Worm (Caenorhabditis elegans) whole organism, dauer: Measurements from ENCODE around the gene cup-4.

Source experiments
- unc-62 ChIP-seq: sonication (generic microtip); optimal IDR thresholded peaks from 2 replicates; lab custom pipeline; 2017; ENCODE audit warnings: missing biosample characterization, missing genetic modification reagents, missing genetic modification characterization

Gene cup-4

ce11 chrIII:7892333-7892732 is 26.0 kb downstream of the cup-4 start:
- TF ChIP-seq unc-62 (GFP tag; lab: Kevin White, UChicago), result no peak

DNA sequence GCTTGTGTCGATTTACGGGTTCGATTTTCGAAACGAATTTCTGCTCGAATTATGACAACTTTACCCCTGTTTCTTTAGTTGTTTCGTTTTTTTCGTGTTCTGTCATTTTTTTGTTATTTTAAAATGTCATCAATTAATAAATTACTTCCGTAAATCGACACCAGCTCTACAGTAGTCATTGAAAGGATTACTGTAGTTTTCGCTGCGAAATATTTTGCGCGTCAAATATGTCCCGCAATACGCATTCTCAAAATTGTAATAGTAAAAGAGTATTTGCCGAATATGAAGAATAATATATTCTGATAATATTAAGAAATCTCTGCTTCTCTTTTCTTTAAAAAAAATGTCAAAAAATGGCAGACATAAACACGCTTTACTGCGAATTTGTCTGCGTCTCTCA is 26.9 kb downstream of the cup-4 start:
- TF ChIP-seq unc-62 (GFP tag; lab: Kevin White, UChicago), result no peak

DNA sequence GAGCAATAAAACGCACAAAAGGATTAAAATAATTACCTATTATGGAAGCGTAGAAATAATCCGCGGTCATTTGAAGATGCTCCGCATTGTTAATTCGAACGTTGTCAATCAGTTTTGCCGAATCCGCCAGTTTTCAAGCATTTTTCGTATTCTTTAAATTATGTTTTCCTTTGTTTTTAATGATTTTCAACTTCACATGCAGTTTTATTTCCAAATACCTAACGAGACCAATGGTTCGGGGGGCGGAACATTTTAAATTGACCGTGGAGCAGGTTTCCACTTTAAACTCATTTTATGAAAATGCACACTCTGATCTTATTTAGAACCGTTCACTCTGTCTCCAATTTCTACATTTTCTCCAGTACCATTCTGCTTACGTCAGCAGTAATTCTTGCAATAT is 28.4 kb downstream of the cup-4 start, which contains the start of gene ZK688.4:
ZK688.4 (plus strand) TSS at position 301 of the 400 bp plus-strand sequence.
- no peak for TF ChIP-seq unc-62 (GFP tag; lab: Kevin White, UChicago)

- no peak for TF ChIP-seq unc-62 (GFP tag; lab: Kevin White, UChicago)
Observed at ce11 chrIII:7896925-7897324, 30.6 kb downstream of the cup-4 start, which contains the start of gene ZK688.10. ZK688.10 (minus strand) TSS chrIII:7897025.

ce11 chrIII:7897733-7898132 is 31.4 kb downstream of the cup-4 start:
- no peak for TF ChIP-seq unc-62 (GFP tag; lab: Kevin White, UChicago)

- TF ChIP-seq unc-62 (GFP tag; lab: Kevin White, UChicago), result no peak
Observed at ce11 chrIII:7900733-7901132, 34.4 kb downstream of the cup-4 start, which contains the start of gene best-24. best-24 (plus strand) TSS chrIII:7901033.

- TF ChIP-seq unc-62 (GFP tag; lab: Kevin White, UChicago), result no peak
Observed at ce11 chrIII:7903427-7903826, 37.1 kb downstream of the cup-4 start.

DNA sequence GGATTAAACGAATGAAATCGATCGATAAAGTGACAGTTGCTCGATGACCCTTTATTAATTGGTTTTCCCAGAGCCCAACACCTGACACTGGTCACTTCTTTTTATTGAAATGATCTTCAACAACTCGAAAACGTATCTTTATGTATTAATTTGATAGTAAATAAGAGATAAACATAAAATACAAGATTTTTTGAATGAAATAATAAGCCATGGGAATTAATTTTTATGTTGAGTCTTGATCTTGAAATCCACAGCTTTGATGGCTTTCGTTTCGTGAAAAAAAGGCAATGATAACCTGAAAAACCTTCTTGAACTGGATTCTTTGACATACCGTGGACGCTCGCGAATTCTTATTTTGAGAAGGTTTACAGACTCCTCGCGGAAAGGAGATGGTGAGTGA is 41.2 kb downstream of the cup-4 start, which contains the start of gene pcp-5:
pcp-5 (minus strand) TSS at position 101 of the 400 bp plus-strand sequence.
- no peak for TF ChIP-seq unc-62 (GFP tag; lab: Kevin White, UChicago)

DNA sequence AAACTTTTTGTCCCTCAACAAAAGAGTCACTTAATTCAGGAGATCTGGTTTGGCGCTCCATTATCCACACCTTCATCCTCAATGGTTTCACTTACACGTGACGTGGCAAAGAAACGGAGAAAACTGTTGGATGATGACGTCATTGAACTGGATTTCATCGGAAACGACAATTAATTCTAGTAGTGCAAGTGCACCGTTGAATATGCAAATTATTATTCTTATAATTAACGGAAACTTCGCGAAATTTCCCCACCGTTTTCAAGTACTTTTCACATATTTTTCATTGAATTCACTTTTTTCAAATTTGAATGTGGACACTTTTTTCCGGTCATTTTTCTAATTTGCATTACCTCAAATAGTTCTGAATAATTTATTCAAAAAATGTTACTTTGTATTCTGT is 43.0 kb downstream of the cup-4 start, which contains the start of gene ZK688.1:
ZK688.1 (plus strand) TSS at position 301 of the 400 bp plus-strand sequence.
- TF ChIP-seq unc-62 (GFP tag; lab: Kevin White, UChicago), result no peak

DNA sequence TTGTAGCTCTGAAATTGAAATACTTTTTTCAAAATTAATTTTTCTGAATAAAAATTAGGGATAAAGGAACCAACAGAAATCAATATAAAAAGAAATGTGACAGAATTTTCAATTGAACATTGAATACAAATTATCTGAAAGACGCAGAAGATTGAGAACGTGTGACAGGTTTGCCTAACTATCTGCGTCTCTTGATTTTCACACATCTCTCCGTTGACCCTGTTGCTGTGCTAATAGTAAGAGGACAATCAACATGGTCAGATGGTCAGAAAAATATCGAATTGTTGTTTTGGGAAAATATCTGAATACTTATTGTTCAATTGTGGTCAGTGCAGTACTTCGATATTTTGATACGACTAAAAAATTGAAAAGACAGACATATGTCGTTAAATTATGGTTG is 45.3 kb downstream of the cup-4 start, which contains the start of gene ZK688.7:
ZK688.7 (minus strand) TSS at position 14 of the 400 bp plus-strand sequence.
- TF ChIP-seq unc-62 (GFP tag; lab: Kevin White, UChicago), result no peak

DNA sequence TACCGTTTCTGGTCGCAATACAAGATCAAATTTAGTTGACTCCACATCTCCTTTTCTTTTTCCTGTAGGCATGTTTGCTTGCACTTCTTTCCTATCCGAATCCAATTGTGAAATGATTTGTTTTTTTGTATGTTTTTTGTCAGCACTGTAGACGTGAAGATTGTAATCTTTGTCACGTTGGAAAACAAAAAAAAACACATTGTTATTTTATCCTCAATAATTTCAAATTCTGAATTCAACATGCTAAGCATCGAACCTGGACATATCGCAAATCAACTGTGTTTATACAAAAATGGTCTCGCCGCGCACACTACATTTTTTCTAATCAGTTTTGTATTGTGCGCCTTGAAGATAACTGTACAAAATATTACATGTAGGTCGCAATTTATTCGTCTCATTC is 47.2 kb downstream of the cup-4 start, which contains the start of gene ZK688.12:
ZK688.12 (minus strand) TSS at position 101 of the 400 bp plus-strand sequence.
- no peak for TF ChIP-seq unc-62 (GFP tag; lab: Kevin White, UChicago)

DNA sequence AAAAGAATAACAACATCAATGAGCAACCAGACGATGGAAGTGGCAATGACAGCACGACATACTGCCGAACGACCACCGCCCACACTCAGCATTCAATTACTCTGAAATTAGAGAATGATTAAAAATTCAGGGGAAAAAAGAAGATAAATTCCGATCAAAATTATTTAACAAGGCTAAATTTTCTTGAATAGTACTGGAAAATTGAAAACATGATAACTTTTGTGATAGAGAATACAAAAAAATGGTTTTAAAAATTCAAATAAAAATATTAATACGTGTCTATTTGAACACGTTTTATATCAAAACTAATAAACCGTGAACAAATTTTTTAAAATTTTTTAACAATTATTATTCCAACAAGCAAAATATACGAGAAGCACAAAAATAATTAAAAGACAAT is 51.4 kb downstream of the cup-4 start, which contains the start of gene gly-3:
gly-3 (minus strand) TSS at position 101 of the 400 bp plus-strand sequence.
- TF ChIP-seq unc-62 (GFP tag; lab: Kevin White, UChicago), result no peak
